Fruit fly (Drosophila melanogaster) Kc167 (cell line): Measurements from ENCODE around the gene CG6656.

Source experiments
- Myc ChIP-seq: fragments of >200 bp; optimal IDR thresholded peaks from 2 replicates; lab custom pipeline; 2017; ENCODE audit warnings: missing external identifiers
- ttk ChIP-seq: sonication (Bioruptor generic); optimal IDR thresholded peaks from 2 replicates; lab custom pipeline; 2017; ENCODE audit warnings: missing external identifiers

DNA sequence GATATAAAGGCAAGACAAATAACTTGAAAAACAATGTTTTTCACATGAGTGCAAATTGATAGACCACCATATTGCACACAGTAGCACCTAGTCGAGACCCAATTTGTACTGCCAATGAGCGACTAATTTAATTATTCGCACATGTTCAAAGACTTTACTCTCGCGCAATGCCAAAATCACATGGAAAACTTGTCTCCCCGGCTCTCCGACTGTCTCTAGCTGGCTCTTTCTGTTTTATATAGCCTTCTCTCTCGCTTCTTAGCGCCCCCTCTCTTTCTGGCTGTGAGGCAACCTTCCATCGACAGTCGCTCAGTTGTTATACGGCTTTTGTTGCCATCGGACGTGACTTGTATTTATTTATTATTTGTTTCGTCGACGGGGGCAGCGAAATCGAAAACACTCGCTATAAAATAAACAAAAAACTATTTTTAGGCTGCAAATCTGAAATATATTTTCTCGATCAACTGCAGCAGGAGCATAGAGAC is at the start of gene CG6656:
- TF ChIP-seq Myc (lab: Kevin White, UChicago) (no peak), ttk (lab: Kevin White, UChicago) (no peak)
